Worm (Caenorhabditis elegans): ENCODE measurements around the gene rpl-6.

The rpl-6 gene

ce11 chrIII:7234148-7234547 is 25.9 kb downstream of the rpl-6 start, which contains the start of gene ndus-8 (continued):
- no peak for TF ChIP-seq rec-8 (tag; optimal IDR thresholded peaks at IDR 0.05)
- TF ChIP-seq lin-54 (GFP tag; optimal IDR thresholded peaks at IDR 0.05) = peak; percentile 59
- TF ChIP-seq nhr-179 (tag; optimal IDR thresholded peaks at IDR 0.05) = no peak
- TF ChIP-seq F23B12.7 (tag; optimal IDR thresholded peaks at IDR 0.05; ENCODE audit: insufficient read depth) = peak; percentile 12

- peak; percentile 69; the same call in 1 of the 2 replicates for TF ChIP-seq egrh-3 (GFP tag; IDR thresholded peaks at IDR 0.05)
These were observed 27.4 kb downstream of the rpl-6 start for ce11 chrIII:7235660-7236059.

ce11 chrIII:7237877-7238276 is 29.6 kb downstream of the rpl-6 start:
- TF ChIP-seq egrh-3 (GFP tag; IDR thresholded peaks at IDR 0.05) (0 out of 2 replicates have a peak, but pooled peaks have one; percentile 8), efl-1 (GFP tag; optimal IDR thresholded peaks at IDR 0.05) (peak; percentile 32), D2030.7 (GFP tag; IDR thresholded peaks at IDR 0.05) (peak; percentile 43; the same call in 1 of the 2 replicates), lsl-1 (GFP tag; optimal IDR thresholded peaks at IDR 0.05) (peak; percentile 56), madf-6 (GFP tag; IDR thresholded peaks at IDR 0.05) (peak; percentile 57), dox-1 (GFP tag; IDR thresholded peaks at IDR 0.05) (peak; percentile 61; the same call in 1 of the 2 replicates), hmg-1.2 (GFP tag; IDR thresholded peaks at IDR 0.05) (0 out of 2 replicates have a peak, but pooled peaks have one; percentile 12), F33H1.4 (GFP tag; IDR thresholded peaks at IDR 0.05) (peak; percentile 82), ceh-91 (GFP tag; IDR thresholded peaks at IDR 0.05) (peak; percentile 63; the same call in 1 of the 2 replicates)

DNA sequence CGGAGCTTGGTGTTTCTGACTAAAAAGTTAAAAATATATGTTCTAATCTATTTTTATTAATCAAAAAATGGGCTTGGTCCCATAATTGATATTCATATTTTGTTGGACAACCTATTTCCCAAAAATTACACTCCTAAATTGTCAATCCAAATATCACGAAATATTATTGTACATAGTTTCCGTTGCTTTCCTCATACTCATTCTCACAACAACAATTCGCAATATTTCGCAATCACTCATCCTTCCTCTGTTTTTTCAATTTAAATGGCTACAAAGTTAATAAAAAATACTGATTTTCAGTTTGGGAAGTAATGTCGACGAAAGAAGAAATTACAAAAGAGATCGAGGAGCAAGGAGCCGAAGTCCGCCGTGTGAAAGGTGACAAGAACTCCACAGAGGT is 30.5 kb downstream of the rpl-6 start, which contains the start of gene pars-1:
Gene pars-1 (plus strand): TSS at position 301 of the 400 bp plus-strand sequence.
- no peak for TF ChIP-seq C06A6.2 (GFP tag; conservative IDR thresholded peaks at IDR 0.05)
- TF ChIP-seq cebp-1 (GFP tag; IDR thresholded peaks at IDR 0.05) = no peak
- TF ChIP-seq cebp-1 (tag; optimal IDR thresholded peaks at IDR 0.05) = peak; percentile 89
- TF ChIP-seq ets-4 (GFP tag; optimal IDR thresholded peaks at IDR 0.05) = no peak
- no peak for TF ChIP-seq ztf-18 (tag; optimal IDR thresholded peaks at IDR 0.05)

ce11 chrIII:7239416-7239815 is 31.2 kb downstream of the rpl-6 start:
- TF ChIP-seq C17E4.6 (GFP tag; IDR thresholded peaks at IDR 0.05) = no peak
- no peak for TF ChIP-seq cebp-1 (GFP tag; IDR thresholded peaks at IDR 0.05)
- TF ChIP-seq cebp-1 (tag; optimal IDR thresholded peaks at IDR 0.05) = no peak
- TF ChIP-seq lir-1 (GFP tag; conservative IDR thresholded peaks at IDR 0.05) = no peak
- TF ChIP-seq lin-35 (GFP tag; optimal IDR thresholded peaks at IDR 0.05) = no peak
- TF ChIP-seq lsl-1 (GFP tag; optimal IDR thresholded peaks at IDR 0.05) = no peak
- no peak for TF ChIP-seq egl-18 (GFP tag; IDR thresholded peaks at IDR 0.05)
- TF ChIP-seq unc-130 (GFP tag; optimal IDR thresholded peaks at IDR 0.05) = no peak
- TF ChIP-seq attf-3 (GFP tag; conservative IDR thresholded peaks at IDR 0.05) = no peak
- TF ChIP-seq hlh-12 (tag; optimal IDR thresholded peaks at IDR 0.05) = no peak
- TF ChIP-seq D2030.7 (GFP tag; IDR thresholded peaks at IDR 0.05) = no peak
- no peak for TF ChIP-seq sptf-2 (GFP tag; optimal IDR thresholded peaks at IDR 0.05)
- no peak for TF ChIP-seq T26A5.8 (tag; optimal IDR thresholded peaks at IDR 0.05)

DNA sequence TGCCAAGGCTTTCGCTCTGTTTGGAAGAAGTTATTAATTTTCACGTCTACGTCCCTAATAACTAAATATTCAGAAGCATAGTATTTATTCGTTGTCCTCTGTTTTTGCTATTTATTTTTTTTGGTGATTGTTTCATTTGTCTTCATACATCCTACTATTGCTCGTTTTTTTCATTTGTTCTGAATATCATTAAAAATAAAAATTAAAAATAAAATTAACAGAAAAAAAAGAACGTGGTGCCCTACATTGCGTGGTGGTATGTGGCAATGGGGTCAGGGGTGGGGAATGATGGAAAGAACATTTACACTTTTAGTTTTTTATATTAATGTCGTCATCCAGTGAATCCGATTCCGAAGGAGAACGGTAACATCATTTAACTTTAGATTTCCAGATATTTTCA is 32.8 kb downstream of the rpl-6 start, which contains the start of gene ztf-31:
Gene ztf-31 (plus strand): TSS at position 301 of the 400 bp plus-strand sequence.
- TF ChIP-seq C06A6.2 (GFP tag; conservative IDR thresholded peaks at IDR 0.05) (no peak), pha-4 (tag; optimal IDR thresholded peaks at IDR 0.05) (no peak), mcd-1 (GFP tag; IDR thresholded peaks at IDR 0.05) (no peak), sptf-2 (GFP tag; optimal IDR thresholded peaks at IDR 0.05) (no peak), let-607 (tag; optimal IDR thresholded peaks at IDR 0.05) (no peak), nfya-2 (GFP tag; IDR thresholded peaks at IDR 0.05) (no peak), hrde-1 (tag; optimal IDR thresholded peaks at IDR 0.05; ENCODE audit: borderline replicate concordance) (no peak), sea-2 (GFP tag; IDR thresholded peaks at IDR 0.05) (no peak), ccch-3 (GFP tag; optimal IDR thresholded peaks at IDR 0.05) (no peak), F57C9.4 (tag; optimal IDR thresholded peaks at IDR 0.05) (no peak), Y79H2A.3 (GFP tag; conservative IDR thresholded peaks at IDR 0.05) (no peak), rec-8 (tag; optimal IDR thresholded peaks at IDR 0.05) (no peak), B0019.2 (GFP tag; conservative IDR thresholded peaks at IDR 0.05) (no peak), tbx-9 (tag; optimal IDR thresholded peaks at IDR 0.05; ENCODE audit: borderline replicate concordance) (no peak), gei-17 (GFP tag; optimal IDR thresholded peaks at IDR 0.05) (no peak), B0035.1 (tag; optimal IDR thresholded peaks at IDR 0.05) (no peak)

Data from whole organism, young adult.